Fruit fly (Drosophila melanogaster) whole organism: ENCODE data around the gene aqz.

Experiments used
- CG8478 ChIP-seq: fragments of >200 bp; optimal IDR thresholded peaks from 2 replicates; lab custom pipeline; 2018; ENCODE audit warnings: inconsistent platforms
- pan ChIP-seq: fragments of >200 bp; optimal IDR thresholded peaks from 2 replicates; lab custom pipeline; 2017
- psq ChIP-seq: fragments of >200 bp; optimal IDR thresholded peaks from 2 replicates; lab custom pipeline; 2017

dm6 chr3R:8815074-8815473 is 5.4 kb downstream of the aqz start:
- TF ChIP-seq CG8478 (lab: Kevin White, UChicago) = no peak
- TF ChIP-seq pan (lab: Kevin White, UChicago) = no peak
- no peak for TF ChIP-seq psq (lab: Kevin White, UChicago)
